Worm (Caenorhabditis elegans) whole organism, L3 larva: ENCODE results near the gene dnj-9.

Source experiments
- aly-2 ChIP-seq: fragments of 150-350 bp; optimal IDR thresholded peaks from 2 replicates; lab custom pipeline; 2014; ENCODE audit warnings: missing biosample characterization, missing genetic modification characterization
- fos-1 ChIP-seq: fragments of 150-350 bp; optimal IDR thresholded peaks from 2 replicates; lab custom pipeline; 2014; ENCODE audit warnings: missing biosample characterization, missing genetic modification characterization
- nhr-77 ChIP-seq: fragments of 150-350 bp; optimal IDR thresholded peaks from 2 replicates; lab custom pipeline; 2014; ENCODE audit warnings: missing biosample characterization, missing genetic modification characterization
- pha-4 ChIP-seq: fragments of 150-350 bp; optimal IDR thresholded peaks from 2 replicates; lab custom pipeline; 2014; ENCODE audit warnings: missing biosample characterization, missing genetic modification reagents, missing genetic modification characterization
- pqm-1 ChIP-seq: fragments of 150-350 bp; optimal IDR thresholded peaks from 2 replicates; lab custom pipeline; 2017; ENCODE audit warnings: missing biosample characterization, missing genetic modification characterization, inconsistent platforms
- unc-62 ChIP-seq: fragments of 150-350 bp; sonication (generic microtip); optimal IDR thresholded peaks from 4 replicates; lab custom pipeline; 2014; ENCODE audit warnings: missing biosample characterization, missing genetic modification reagents, missing genetic modification characterization

DNA sequence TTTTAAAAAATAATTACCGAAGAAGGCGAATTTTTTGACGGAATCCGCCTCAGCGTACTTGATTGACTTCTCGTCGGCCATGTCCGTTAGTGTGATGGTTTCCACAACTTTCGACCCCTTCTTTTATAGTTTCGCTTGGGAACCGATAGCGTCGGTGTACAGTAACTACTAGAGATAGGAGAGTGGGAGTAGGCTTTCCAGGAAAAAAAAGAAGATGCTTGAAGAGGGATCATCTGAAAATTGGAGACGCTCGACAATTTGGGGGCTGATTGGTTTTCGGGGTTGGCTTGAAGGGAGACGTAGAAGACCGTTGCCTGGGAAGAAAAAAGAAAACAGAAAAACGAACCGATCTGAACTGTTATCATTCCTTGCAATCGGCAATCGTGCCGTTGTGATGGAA lies 18.8 kb downstream of the dnj-9 start, which contains the start of gene col-20:
- TF ChIP-seq aly-2 (no peak), pqm-1 (no peak), nhr-77 (no peak), pha-4 (tag; lab: Kevin White, UChicago) (no peak), unc-62 (GFP tag; lab: Kevin White, UChicago) (no peak), fos-1 (tag; lab: Kevin White, UChicago) (no peak)
